Worm (Caenorhabditis elegans) whole organism, L1 larva: Measurements from ENCODE around the gene sng-1.

Source experiments
- egl-13 ChIP-seq: sonication (generic microtip); optimal IDR thresholded peaks from 2 replicates; lab custom pipeline; 2016; ENCODE audit warnings: missing genotype, missing genetic modification reagents, missing genetic modification characterization, missing compliant biosample characterization
- lir-3 ChIP-seq: sonication (generic microtip); optimal IDR thresholded peaks from 2 replicates; lab custom pipeline; 2016; ENCODE audit warnings: mild to moderate bottlenecking, missing genetic modification characterization, moderate library complexity, missing compliant biosample characterization; ENCODE audit not compliant: poor library complexity
- lsy-2 ChIP-seq, 2 experiments: fragments of 150-350 bp; optimal IDR thresholded peaks; 2 replicates each; lab custom pipeline; 2014; ENCODE audit warnings: missing biosample characterization in 2 of 2, missing genetic modification characterization in 2 of 2
- mdl-1 ChIP-seq, 2 experiments: fragments of 150-350 bp; optimal IDR thresholded peaks; 2 replicates each; lab custom pipeline; 2014 to 2017; ENCODE audit warnings: missing biosample characterization in 2 of 2, missing genetic modification characterization in 2 of 2, inconsistent platforms in 1 of 2
- mep-1 ChIP-seq: fragments of 150-350 bp; optimal IDR thresholded peaks from 2 replicates; lab custom pipeline; 2014; ENCODE audit warnings: missing biosample characterization, missing genetic modification characterization
- nhr-77 ChIP-seq: fragments of 150-350 bp; optimal IDR thresholded peaks from 2 replicates; lab custom pipeline; 2014; ENCODE audit warnings: missing biosample characterization, missing genetic modification characterization
- skn-1 ChIP-seq: fragments of 150-350 bp; optimal IDR thresholded peaks from 2 replicates; lab custom pipeline; 2014; ENCODE audit warnings: missing biosample characterization, missing genetic modification characterization
- ztf-11 ChIP-seq, 2 experiments: sonication (generic microtip); optimal IDR thresholded peaks; 2 replicates each; lab custom pipeline; 2016 to 2017; ENCODE audit warnings: missing genetic modification characterization in 2 of 2, missing biosample characterization in 1 of 2, missing compliant biosample characterization in 1 of 2

DNA sequence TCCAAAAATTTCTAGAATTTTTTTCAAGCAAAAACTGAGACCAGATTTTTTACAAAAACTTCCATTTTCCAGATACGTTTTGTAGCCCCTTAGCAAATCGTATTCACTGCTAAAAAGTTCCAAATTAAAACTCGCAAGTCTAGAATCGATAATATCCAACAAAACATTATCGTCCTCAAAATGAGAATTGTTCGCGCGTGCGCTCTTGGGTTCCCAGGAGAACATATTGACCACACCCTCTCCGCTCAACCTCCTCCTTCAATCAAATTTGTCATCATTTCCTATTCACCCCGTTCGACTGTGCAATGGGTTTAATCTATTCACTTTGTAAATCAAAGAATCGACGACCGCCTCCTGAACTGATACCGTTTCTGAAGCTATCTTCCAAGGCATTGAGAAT, 15.5 kb upstream of the sng-1 start:
- TF ChIP-seq mdl-1 (tag; optimal IDR thresholded peaks at IDR 0.05; lab: Kevin White, UChicago), result no peak
- no peak for TF ChIP-seq lir-3 (tag; lab: Kevin White, UChicago)
- TF ChIP-seq egl-13, result no peak
- no peak for TF ChIP-seq mep-1 (tag; lab: Kevin White, UChicago)
- no peak for TF ChIP-seq nhr-77 (tag; lab: Kevin White, UChicago)
- no peak for TF ChIP-seq ztf-11 (tag; optimal IDR thresholded peaks at IDR 0.05; lab: Kevin White, UChicago)
- no peak for TF ChIP-seq skn-1 (tag; lab: Kevin White, UChicago)
- TF ChIP-seq lsy-2 (tag; optimal IDR thresholded peaks at IDR 0.05; lab: Kevin White, UChicago), result no peak
